Fruit fly (Drosophila melanogaster) whole organism, embryonic: ENCODE data around the gene CG32259.

Source experiments
- Atf-2 ChIP-seq: fragments of 200-800 bp; sonication (Bioruptor generic); optimal IDR thresholded peaks from 2 replicates; lab custom pipeline; 2016; ENCODE audit warnings: missing biosample characterization, missing genetic modification characterization
- Bteb2 ChIP-seq: fragments of 200-800 bp; sonication (Bioruptor generic); optimal IDR thresholded peaks from 2 replicates; lab custom pipeline; 2016; ENCODE audit warnings: missing biosample characterization, missing genetic modification characterization
- CG11456 ChIP-seq: fragments of 200-800 bp; sonication (Bioruptor generic); IDR thresholded peaks from 3 replicates; pipeline ENCODE4 v1.3.6; 2022; ENCODE audit warnings: missing biosample characterization, missing genetic modification characterization
- CG12155 ChIP-seq: fragments of 200-800 bp; sonication (Bioruptor generic); optimal IDR thresholded peaks from 3 replicates; lab custom pipeline; 2016; ENCODE audit warnings: missing biosample characterization, missing genetic modification characterization
- CG13123 ChIP-seq: fragments of 200-800 bp; sonication (Bioruptor generic); optimal IDR thresholded peaks from 2 replicates; lab custom pipeline; 2016; ENCODE audit warnings: missing biosample characterization, missing genetic modification characterization
- CG13287 ChIP-seq: fragments of 200-800 bp; sonication (Bioruptor generic); IDR thresholded peaks from 2 replicates; pipeline ENCODE4 v1.3.6; 2022; ENCODE audit warnings: missing biosample characterization, missing genetic modification characterization; ENCODE audit not compliant: partially characterized antibody
- CG1792 ChIP-seq: fragments of 200-800 bp; sonication (Bioruptor generic); optimal IDR thresholded peaks from 2 replicates; lab custom pipeline; 2016; ENCODE audit warnings: missing biosample characterization, missing genetic modification characterization
- CG2199 ChIP-seq: fragments of 200-800 bp; sonication (Bioruptor generic); IDR thresholded peaks from 3 replicates; pipeline ENCODE4 v1.3.6; 2022; ENCODE audit warnings: missing biosample characterization, missing genetic modification characterization
- CG3726 ChIP-seq: fragments of 200-800 bp; sonication (Bioruptor generic); IDR thresholded peaks from 3 replicates; pipeline ENCODE4, ENCODE4 v1.3.6; 2022; ENCODE audit warnings: missing biosample characterization, missing genetic modification characterization
- CG4820 ChIP-seq: fragments of 200-800 bp; sonication (Bioruptor generic); optimal IDR thresholded peaks from 3 replicates; lab custom pipeline; 2016; ENCODE audit warnings: missing biosample characterization, missing genetic modification characterization
- CG6683 ChIP-seq: fragments of 200-800 bp; sonication (Bioruptor generic); optimal IDR thresholded peaks from 2 replicates; lab custom pipeline; 2017; ENCODE audit warnings: missing biosample characterization, mild to moderate bottlenecking, missing genetic modification characterization, missing genetic modification reagents
- CG7556 ChIP-seq: fragments of 200-800 bp; sonication (Bioruptor generic); optimal IDR thresholded peaks from 2 replicates; lab custom pipeline; 2017; ENCODE audit warnings: missing biosample characterization, mild to moderate bottlenecking, missing genetic modification characterization
- CG8478 ChIP-seq: fragments of >200 bp; optimal IDR thresholded peaks from 2 replicates; lab custom pipeline; 2018
- CG8944 ChIP-seq: fragments of 200-800 bp; sonication (Bioruptor generic); optimal IDR thresholded peaks from 3 replicates; lab custom pipeline; 2016; ENCODE audit warnings: missing biosample characterization, missing genetic modification characterization
- CG9876 ChIP-seq: fragments of 200-800 bp; sonication (Bioruptor generic); optimal IDR thresholded peaks from 2 replicates; lab custom pipeline; 2016; ENCODE audit warnings: missing biosample characterization, missing genetic modification characterization
- CrebB ChIP-seq: fragments of 200-800 bp; sonication (Bioruptor generic); optimal IDR thresholded peaks from 3 replicates; lab custom pipeline; 2018; ENCODE audit warnings: missing biosample characterization, mild to moderate bottlenecking, missing genetic modification characterization
- Hey ChIP-seq: fragments of 200-800 bp; sonication (Bioruptor generic); optimal IDR thresholded peaks from 3 replicates; lab custom pipeline; 2018; ENCODE audit warnings: missing biosample characterization, mild to moderate bottlenecking, missing genetic modification characterization
- Meics ChIP-seq: fragments of 200-800 bp; sonication (Bioruptor generic); optimal IDR thresholded peaks from 2 replicates; lab custom pipeline; 2017; ENCODE audit warnings: missing biosample characterization, mild to moderate bottlenecking, missing genetic modification characterization
- Oaz ChIP-seq: fragments of 200-800 bp; sonication (Bioruptor generic); IDR thresholded peaks from 2 replicates; pipeline ENCODE4 v1.3.6; 2022; ENCODE audit warnings: missing biosample characterization, missing genetic modification characterization
- Side ChIP-seq: fragments of 200-800 bp; sonication (Bioruptor generic); optimal IDR thresholded peaks from 2 replicates; lab custom pipeline; 2016; ENCODE audit warnings: missing biosample characterization, missing genetic modification characterization
- Sry-δ ChIP-seq: fragments of 200-800 bp; sonication (Bioruptor generic); optimal IDR thresholded peaks from 2 replicates; lab custom pipeline; 2016; ENCODE audit warnings: missing biosample characterization, missing genetic modification characterization
- Trl ChIP-seq, 3 experiments: fragments of >200 bp in 2 of 3; fragments of 200-800 bp in 1 of 3; sonication (Bioruptor generic) in 1 of 3; optimal IDR thresholded peaks; 2 replicates in 1 of 3; 3 replicates in 2 of 3; lab custom pipeline; 2016 to 2017; ENCODE audit warnings: missing biosample characterization in 1 of 3, missing genetic modification characterization in 1 of 3
- abd-A ChIP-seq: fragments of 200-800 bp; sonication (Bioruptor generic); optimal IDR thresholded peaks from 3 replicates; lab custom pipeline; 2019; ENCODE audit warnings: missing biosample characterization, mild to moderate bottlenecking, missing genetic modification characterization, moderate library complexity
- amos ChIP-seq: fragments of 200-800 bp; sonication (Bioruptor generic); IDR thresholded peaks from 2 replicates; pipeline ENCODE4 v1.3.6; 2022; ENCODE audit warnings: missing biosample characterization, missing genetic modification characterization; ENCODE audit not compliant: partially characterized antibody
- ash1 ChIP-seq: fragments of 200-800 bp; sonication (Bioruptor generic); optimal IDR thresholded peaks from 2 replicates; lab custom pipeline; 2018; ENCODE audit warnings: missing biosample characterization, mild to moderate bottlenecking, missing genetic modification characterization
- bcd ChIP-seq: fragments of 200-800 bp; sonication (Bioruptor generic); optimal IDR thresholded peaks from 2 replicates; lab custom pipeline; 2017; ENCODE audit warnings: missing biosample characterization, mild to moderate bottlenecking, missing genetic modification characterization
- bsh ChIP-seq, 2 experiments: fragments of 200-800 bp; sonication (Bioruptor generic); optimal IDR thresholded peaks; 2 replicates each; lab custom pipeline; 2017 to 2018; ENCODE audit warnings: mild to moderate bottlenecking in 2 of 2, missing biosample characterization in 2 of 2, missing genetic modification characterization in 2 of 2, moderate library complexity in 1 of 2
- cg ChIP-seq: fragments of 200-800 bp; sonication (Bioruptor generic); optimal IDR thresholded peaks from 3 replicates; lab custom pipeline; 2019; ENCODE audit warnings: missing biosample characterization, mild to moderate bottlenecking, missing genetic modification characterization, moderate library complexity
- chif ChIP-seq, 2 experiments: fragments of 200-800 bp; sonication (Bioruptor generic); optimal IDR thresholded peaks; 3 replicates each; lab custom pipeline; 2016; ENCODE audit warnings: missing biosample characterization in 2 of 2, missing genetic modification characterization in 2 of 2
- ci ChIP-seq: fragments of 200-800 bp; sonication (Bioruptor generic); IDR thresholded peaks from 3 replicates; pipeline ENCODE4 v1.3.6; 2022; ENCODE audit warnings: missing biosample characterization, missing genetic modification characterization
- croc ChIP-seq: fragments of 200-800 bp; sonication (Bioruptor generic); conservative IDR thresholded peaks from 3 replicates; pipeline ENCODE4 v1.3.6; 2022; ENCODE audit warnings: missing biosample characterization, missing genetic modification characterization
- crol ChIP-seq: fragments of 200-800 bp; sonication (Bioruptor generic); IDR thresholded peaks from 2 replicates; pipeline ENCODE4 v1.3.6; 2022; ENCODE audit warnings: missing biosample characterization, missing genetic modification characterization
- fd102C ChIP-seq: fragments of 200-800 bp; sonication (Bioruptor generic); optimal IDR thresholded peaks from 2 replicates; lab custom pipeline; 2018; ENCODE audit warnings: missing biosample characterization, mild to moderate bottlenecking, missing genetic modification characterization, moderate library complexity
- hth ChIP-seq: fragments of >200 bp; optimal IDR thresholded peaks from 2 replicates; lab custom pipeline; 2017; ENCODE audit warnings: inconsistent platforms
- kni ChIP-seq: fragments of 200-800 bp; sonication (Bioruptor generic); optimal IDR thresholded peaks from 3 replicates; lab custom pipeline; 2017; ENCODE audit warnings: mild to moderate bottlenecking, missing biosample characterization, missing genetic modification reagents, missing genetic modification characterization
- lov ChIP-seq, 2 experiments: fragments of 200-800 bp in 1 of 2; fragments of >200 bp in 1 of 2; sonication (Bioruptor generic) in 1 of 2; IDR thresholded peaks in 1 of 2; optimal IDR thresholded peaks in 1 of 2; 2 replicates in 1 of 2; 3 replicates in 1 of 2; pipeline versions ENCODE4 v1.3.6 to Lab custom; 2017 to 2022; ENCODE audit warnings: missing biosample characterization in 1 of 2, missing genetic modification characterization in 1 of 2
- luna ChIP-seq: fragments of 200-800 bp; sonication (Bioruptor generic); optimal IDR thresholded peaks from 2 replicates; lab custom pipeline; 2016; ENCODE audit warnings: missing biosample characterization, missing genetic modification characterization
- mirr ChIP-seq: fragments of 200-800 bp; sonication (Bioruptor generic); optimal IDR thresholded peaks from 3 replicates; lab custom pipeline; 2018; ENCODE audit warnings: missing biosample characterization, mild to moderate bottlenecking, missing genetic modification characterization
- nerfin-1 ChIP-seq: fragments of 200-800 bp; sonication (Bioruptor generic); optimal IDR thresholded peaks from 3 replicates; lab custom pipeline; 2019; ENCODE audit warnings: missing biosample characterization, mild to moderate bottlenecking, missing genetic modification characterization, moderate library complexity
- oc ChIP-seq: fragments of 200-800 bp; sonication (Bioruptor generic); optimal IDR thresholded peaks from 2 replicates; lab custom pipeline; 2018; ENCODE audit warnings: missing biosample characterization, mild to moderate bottlenecking, missing genetic modification characterization, moderate library complexity
- pros ChIP-seq: fragments of 200-800 bp; sonication (Bioruptor generic); optimal IDR thresholded peaks from 3 replicates; lab custom pipeline; 2019; ENCODE audit warnings: missing biosample characterization, mild to moderate bottlenecking, missing genetic modification characterization, moderate library complexity
- psq ChIP-seq: fragments of 200-800 bp; sonication (Bioruptor generic); optimal IDR thresholded peaks from 2 replicates; lab custom pipeline; 2017; ENCODE audit warnings: missing biosample characterization, missing genetic modification characterization
- repo ChIP-seq: fragments of 200-800 bp; sonication (Bioruptor generic); optimal IDR thresholded peaks from 2 replicates; lab custom pipeline; 2016; ENCODE audit warnings: missing biosample characterization, missing genetic modification characterization
- run ChIP-seq: fragments of 200-800 bp; sonication (Bioruptor generic); optimal IDR thresholded peaks from 3 replicates; lab custom pipeline; 2018; ENCODE audit warnings: missing biosample characterization, mild to moderate bottlenecking, missing genetic modification characterization
- sd ChIP-seq: fragments of 200-800 bp; sonication (Bioruptor generic); optimal IDR thresholded peaks from 3 replicates; lab custom pipeline; 2018; ENCODE audit warnings: missing biosample characterization, mild to moderate bottlenecking, missing genetic modification characterization, moderate library complexity
- sens ChIP-seq: fragments of 200-800 bp; sonication (Bioruptor generic); peaks from one replicate; lab custom pipeline; 2016; ENCODE audit warnings: missing biosample characterization, missing genetic modification characterization
- seq ChIP-seq: fragments of 200-800 bp; sonication (Bioruptor generic); IDR thresholded peaks from 2 replicates; pipeline ENCODE4 v1.3.6; 2022; ENCODE audit warnings: missing biosample characterization, missing genetic modification characterization
- so ChIP-seq: fragments of 200-800 bp; sonication (Bioruptor generic); IDR thresholded peaks from 3 replicates; pipeline ENCODE4 v1.3.6; 2022; ENCODE audit warnings: missing biosample characterization, missing genetic modification characterization
- sqz ChIP-seq: fragments of 200-800 bp; sonication (Bioruptor generic); optimal IDR thresholded peaks from 3 replicates; lab custom pipeline; 2018; ENCODE audit warnings: missing biosample characterization, mild to moderate bottlenecking, missing genetic modification characterization
- sr ChIP-seq: fragments of 200-800 bp; sonication (Bioruptor generic); IDR thresholded peaks from 3 replicates; pipeline ENCODE4 v1.3.6; 2022; ENCODE audit warnings: missing biosample characterization, missing genetic modification characterization
- vnd ChIP-seq: fragments of 200-800 bp; sonication (Bioruptor generic); IDR thresholded peaks from 3 replicates; pipeline ENCODE4 v1.3.6; 2022; ENCODE audit warnings: missing biosample characterization, missing genetic modification characterization; ENCODE audit not compliant: partially characterized antibody

The CG32259 gene

DNA sequence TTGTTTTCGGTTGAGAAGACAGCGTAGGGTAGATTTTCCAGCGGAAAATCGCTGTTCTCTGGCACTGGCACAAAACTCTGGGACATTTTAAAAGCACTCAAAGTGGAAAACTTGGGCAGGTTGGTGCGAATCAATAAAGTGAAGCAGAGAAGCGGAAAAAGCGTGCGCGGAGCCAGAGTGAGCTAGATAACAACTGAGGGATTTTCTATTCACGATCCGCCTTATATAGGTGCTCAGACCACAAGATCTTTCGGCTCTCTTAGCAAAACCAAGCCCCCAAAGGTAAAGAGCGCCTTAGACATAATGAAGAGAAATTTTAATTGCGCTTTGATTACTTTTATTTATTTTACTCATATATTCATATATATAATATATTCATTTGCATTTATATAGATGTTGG lies 4.6 kb downstream of the CG32259 start, which contains the start of gene Faa (continued):
- TF ChIP-seq luna (no peak), CG12155 (GFP tag; lab: Kevin White, UChicago) (no peak), Meics (GFP tag; lab: Kevin White, UChicago) (no peak), Bteb2 (GFP tag; lab: Kevin White, UChicago) (no peak), Trl (optimal IDR thresholded peaks at IDR 0.05; lab: Kevin White, UChicago) (peak; percentile 50 to 55), Trl (GFP tag; optimal IDR thresholded peaks at IDR 0.05; lab: Kevin White, UChicago) (no peak), CG6683 (GFP tag; lab: Kevin White, UChicago) (no peak), sens (GFP tag; lab: Kevin White, UChicago) (no peak), so (no peak), repo (GFP tag; lab: Kevin White, UChicago) (no peak), CG8944 (GFP tag; lab: Kevin White, UChicago) (no peak), CG1792 (no peak), chif (GFP tag; optimal IDR thresholded peaks at IDR 0.05; lab: Kevin White, UChicago) (no peak), CG3726 (GFP tag; lab: Robert Waterston, UW) (no peak), run (no peak), Side (GFP tag; lab: Kevin White, UChicago) (no peak), CG13287 (GFP tag; lab: Robert Waterston, UW) (peak; percentile 30; the same call in 1 of the 2 replicates), CG9876 (GFP tag; lab: Kevin White, UChicago) (no peak), amos (GFP tag; lab: Robert Waterston, UW) (no peak; the same call in 1 of the 2 replicates), ci (GFP tag; lab: Robert Waterston, UW) (peak; percentile 32; the same call in 1 of the 3 replicates), CG4820 (GFP tag; lab: Kevin White, UChicago) (no peak), Atf-2 (GFP tag; lab: Kevin White, UChicago) (no peak), CrebB (tag; lab: Kevin White, UChicago) (no peak), bcd (no peak), vnd (no peak), CG2199 (GFP tag; lab: Robert Waterston, UW) (0 out of 3 replicates have a peak, but pooled peaks have one; percentile 37), Sry-δ (GFP tag; lab: Kevin White, UChicago) (no peak), fd102C (no peak), kni (GFP tag; lab: Kevin White, UChicago) (no peak), psq (no peak), CG8478 (lab: Kevin White, UChicago) (no peak), CG13123 (GFP tag; lab: Kevin White, UChicago) (no peak)

DNA sequence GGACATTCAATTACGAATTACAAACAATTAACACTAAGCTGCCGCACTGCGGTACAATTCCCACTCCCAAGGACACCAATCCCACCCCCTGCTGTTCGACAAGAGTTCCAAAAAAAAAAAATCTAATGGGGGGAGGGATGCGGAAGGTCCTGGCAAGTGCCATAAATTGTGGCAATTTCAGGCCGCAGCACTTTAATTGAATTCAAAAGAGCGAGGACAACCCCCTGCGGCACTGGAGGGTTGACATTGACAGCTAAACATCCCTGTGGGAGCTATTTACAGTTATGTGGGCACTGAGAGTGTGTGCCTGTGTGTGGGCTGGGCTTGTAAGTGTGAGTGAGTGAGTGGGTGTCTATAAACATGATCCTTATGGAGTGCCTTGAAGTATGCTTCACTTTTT lies 7.7 kb downstream of the CG32259 start:
- TF ChIP-seq seq (GFP tag; lab: Robert Waterston, UW), result peak; percentile 39; the same call in 1 of the 2 replicates
- peak; percentile 40 for TF ChIP-seq oc (tag; lab: Kevin White, UChicago)
- peak; percentile 2 for TF ChIP-seq sd (tag; lab: Kevin White, UChicago)
- no peak for TF ChIP-seq lov (optimal IDR thresholded peaks at IDR 0.05; lab: Kevin White, UChicago)
- TF ChIP-seq lov (GFP tag; IDR thresholded peaks at IDR 0.05; lab: Robert Waterston, UW), result 0 out of 3 replicates have a peak, but pooled peaks have one; percentile 10
- TF ChIP-seq bsh (GFP tag; optimal IDR thresholded peaks at IDR 0.05; lab: Kevin White, UChicago), result no peak
- TF ChIP-seq sqz, result peak; percentile 85
- no peak for TF ChIP-seq ash1 (GFP tag; lab: Kevin White, UChicago)
- TF ChIP-seq crol, result 0 out of 2 replicates have a peak, but pooled peaks have one; percentile 25
- peak; percentile 77 for TF ChIP-seq run
- TF ChIP-seq mirr, result peak; percentile 49
- peak; percentile 30; the same call in 1 of the 2 replicates for TF ChIP-seq Oaz
- no peak for TF ChIP-seq croc (GFP tag; lab: Robert Waterston, UW)
- no peak for TF ChIP-seq hth (lab: Kevin White, UChicago)
- 0 out of 3 replicates have a peak, but pooled peaks have one; percentile 35 for TF ChIP-seq CG11456 (GFP tag; lab: Robert Waterston, UW)
- TF ChIP-seq sr, result 0 out of 3 replicates have a peak, but pooled peaks have one; percentile 25
- peak; percentile 94 for TF ChIP-seq abd-A (tag; lab: Kevin White, UChicago)
- peak; percentile 65 for TF ChIP-seq nerfin-1 (tag; lab: Kevin White, UChicago)
- TF ChIP-seq cg (GFP tag; lab: Kevin White, UChicago), result peak; percentile 5
- peak; percentile 88 for TF ChIP-seq Hey (tag; lab: Kevin White, UChicago)
- TF ChIP-seq CG7556 (GFP tag; lab: Kevin White, UChicago), result no peak
- peak; percentile 83 for TF ChIP-seq pros (GFP tag; lab: Kevin White, UChicago)
- TF ChIP-seq kni (GFP tag; lab: Kevin White, UChicago), result peak; percentile 11
